Worm (Caenorhabditis elegans): Measurements from ENCODE around the gene F32D1.7.

- no peak for TF ChIP-seq pes-1 (GFP tag; IDR thresholded peaks at IDR 0.05)
- no peak for TF ChIP-seq ceh-36 (tag; optimal IDR thresholded peaks at IDR 0.05)
- no peak for TF ChIP-seq hmg-4 (GFP tag; optimal IDR thresholded peaks at IDR 0.05)
- TF ChIP-seq ama-1 (optimal IDR thresholded peaks at IDR 0.05): no peak
- TF ChIP-seq tbx-37 (GFP tag; conservative IDR thresholded peaks at IDR 0.05): no peak
- TF ChIP-seq flt-1 (GFP tag; IDR thresholded peaks at IDR 0.05): no peak
- TF ChIP-seq ets-7 (tag; optimal IDR thresholded peaks at IDR 0.05): no peak
- TF ChIP-seq scrt-1 (GFP tag; IDR thresholded peaks at IDR 0.05): no peak
- no peak for TF ChIP-seq tbx-11 (GFP tag; IDR thresholded peaks at IDR 0.05)
- TF ChIP-seq aly-1 (tag; optimal IDR thresholded peaks at IDR 0.05): no peak
- TF ChIP-seq sea-1 (GFP tag; conservative IDR thresholded peaks at IDR 0.05): no peak
- TF ChIP-seq tra-4 (tag; optimal IDR thresholded peaks at IDR 0.05): no peak
- TF ChIP-seq ceh-13 (GFP tag; optimal IDR thresholded peaks at IDR 0.05): no peak
These were observed 2.3 kb downstream of the F32D1.7 start for ce11 chrV:4373656-4374055.
